Fruit fly (Drosophila melanogaster): ENCODE data around the gene RpS27A.

The RpS27A gene

dm6 chr2L:10408122-10408576 is at the start of gene RpS27A, which contains the start of gene Ip259:
RpS27A (plus strand) TSS chr2L:10408352.
Ip259 (plus strand) TSS chr2L:10408352.
- TF ChIP-seq psq (GFP tag; optimal IDR thresholded peaks at IDR 0.05) (peak; percentile 38), usp (GFP tag; optimal IDR thresholded peaks at IDR 0.05) (no peak), Hr83 (GFP tag; optimal IDR thresholded peaks at IDR 0.05; ENCODE audit: poor library complexity, severe bottlenecking) (peak; percentile 86), GATAd (GFP tag; optimal IDR thresholded peaks at IDR 0.05) (no peak), woc (GFP tag; optimal IDR thresholded peaks at IDR 0.05) (peak; percentile 84), CG9705 (GFP tag; optimal IDR thresholded peaks at IDR 0.05) (peak; percentile 81), sv (GFP tag; optimal IDR thresholded peaks at IDR 0.05) (no peak), fru (GFP tag; optimal IDR thresholded peaks at IDR 0.05) (no peak), tai (GFP tag; optimal IDR thresholded peaks at IDR 0.05) (peak; percentile 66), dmrt93B (GFP tag; optimal IDR thresholded peaks at IDR 0.05) (no peak), jim (GFP tag; optimal IDR thresholded peaks at IDR 0.05) (no peak), dsf (GFP tag; optimal IDR thresholded peaks at IDR 0.05; ENCODE audit: borderline replicate concordance) (peak; percentile 26), Hr78 (GFP tag; optimal IDR thresholded peaks at IDR 0.05) (no peak), Mio (GFP tag; optimal IDR thresholded peaks at IDR 0.05) (peak; percentile 24), Dif (GFP tag; optimal IDR thresholded peaks at IDR 0.05; ENCODE audit: partially characterized antibody) (peak; percentile 39), Rel (GFP tag; optimal IDR thresholded peaks at IDR 0.05) (no peak), Rel (tag; optimal IDR thresholded peaks at IDR 0.05) (no peak), foxo (GFP tag; optimal IDR thresholded peaks at IDR 0.05) (peak in 1 of 2 experiments; percentile 2), lola (GFP tag; optimal IDR thresholded peaks at IDR 0.05) (no peak), OdsH (GFP tag; optimal IDR thresholded peaks at IDR 0.05) (peak; percentile 62), h (GFP tag; optimal IDR thresholded peaks at IDR 0.05) (no peak), CrebA (GFP tag; optimal IDR thresholded peaks at IDR 0.05; ENCODE audit: borderline replicate concordance) (no peak), dl (GFP tag; optimal IDR thresholded peaks at IDR 0.05; ENCODE audit: insufficient read depth in 1 of 2, partially characterized antibody in 2 of 2) (no peak), sage (GFP tag; optimal IDR thresholded peaks at IDR 0.05) (peak; percentile 39), Dfd (GFP tag; optimal IDR thresholded peaks at IDR 0.05) (no peak), CG32264 (GFP tag; optimal IDR thresholded peaks at IDR 0.05) (peak; percentile 55), brk (GFP tag; optimal IDR thresholded peaks at IDR 0.05) (peak; percentile 22), Abd-B (GFP tag; optimal IDR thresholded peaks at IDR 0.05) (no peak), Jra (GFP tag; optimal IDR thresholded peaks at IDR 0.05) (peak; percentile 38), ey (GFP tag; optimal IDR thresholded peaks at IDR 0.05) (peak; percentile 37), Vsx2 (GFP tag; optimal IDR thresholded peaks at IDR 0.05; ENCODE audit: partially characterized antibody) (no peak), pan (optimal IDR thresholded peaks at IDR 0.05) (no peak), br (GFP tag; optimal IDR thresholded peaks at IDR 0.05) (no peak), N (GFP tag; optimal IDR thresholded peaks at IDR 0.05) (peak; percentile 53), HLH106 (tag; optimal IDR thresholded peaks at IDR 0.05) (peak; percentile 68), Myc (optimal IDR thresholded peaks at IDR 0.05) (peak; percentile 70), Hnf4 (GFP tag; optimal IDR thresholded peaks at IDR 0.05) (peak; percentile 64), Sp1 (GFP tag; optimal IDR thresholded peaks at IDR 0.05) (peak; percentile 79), rgr (GFP tag; optimal IDR thresholded peaks at IDR 0.05) (peak; percentile 83)

- no peak for TF ChIP-seq foxo (GFP tag; optimal IDR thresholded peaks at IDR 0.05)
- no peak for TF ChIP-seq sv (GFP tag; optimal IDR thresholded peaks at IDR 0.05)
- TF ChIP-seq CG9705 (GFP tag; optimal IDR thresholded peaks at IDR 0.05) = no peak
- no peak for TF ChIP-seq Mio (GFP tag; optimal IDR thresholded peaks at IDR 0.05)
- TF ChIP-seq Rel (GFP tag; optimal IDR thresholded peaks at IDR 0.05) = no peak
- TF ChIP-seq Rel (tag; optimal IDR thresholded peaks at IDR 0.05) = peak; percentile 36
- TF ChIP-seq Abd-B (GFP tag; optimal IDR thresholded peaks at IDR 0.05) = no peak
- peak; percentile 22 for TF ChIP-seq woc (GFP tag; optimal IDR thresholded peaks at IDR 0.05)
- TF ChIP-seq HLH106 (tag; optimal IDR thresholded peaks at IDR 0.05) = peak; percentile 11
- TF ChIP-seq GATAd (GFP tag; optimal IDR thresholded peaks at IDR 0.05) = no peak
- TF ChIP-seq fru (GFP tag; optimal IDR thresholded peaks at IDR 0.05) = no peak
These were observed 45.6 kb upstream of the RpS27A start, which contains the start of the genes Cand1 and pim for dm6 chr2L:10362408-10363067. Cand1 (minus strand) TSS chr2L:10362707. pim (plus strand) TSS chr2L:10362989.

All from whole organism, wandering third instar larva.